Fruit fly (Drosophila melanogaster): Measurements from ENCODE around the gene CG32191.

CG32191 gene

DNA sequence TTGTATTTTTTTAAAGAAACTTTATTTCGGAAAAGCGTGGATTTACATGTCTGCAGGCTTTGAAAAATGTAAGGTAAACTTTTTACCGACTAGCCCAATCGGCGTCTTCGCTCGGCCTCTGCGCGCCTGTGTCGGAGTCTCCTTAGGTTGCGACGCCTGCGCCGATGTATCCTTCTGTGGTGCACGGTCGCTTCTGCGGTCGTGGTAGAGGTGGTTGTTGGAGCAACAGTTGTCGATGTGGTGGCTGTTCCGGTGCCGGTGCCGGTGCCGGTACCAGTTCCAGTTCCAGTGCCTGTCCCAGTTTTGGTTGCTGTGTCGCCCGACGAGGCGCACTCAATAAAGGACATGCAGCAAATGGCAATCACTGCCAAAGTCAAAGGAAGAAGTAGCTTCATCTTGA, 17.9 kb downstream of the CG32191 start:
- TF ChIP-seq CG6854 (GFP tag; optimal IDR thresholded peaks at IDR 0.05) (no peak), Smox (GFP tag; optimal IDR thresholded peaks at IDR 0.05) (no peak), CG9139 (GFP tag; optimal IDR thresholded peaks at IDR 0.05) (no peak), Gug (GFP tag; IDR thresholded peaks at IDR 0.05) (no peak), Eip78C (GFP tag) (no peak), vri (GFP tag; optimal IDR thresholded peaks at IDR 0.05) (no peak), CG32006 (GFP tag; optimal IDR thresholded peaks at IDR 0.05) (no peak), CG8632 (GFP tag; optimal IDR thresholded peaks at IDR 0.05) (no peak), CG10669 (GFP tag; optimal IDR thresholded peaks at IDR 0.05) (no peak), topi (GFP tag; optimal IDR thresholded peaks at IDR 0.05) (no peak), CG3032 (tag; optimal IDR thresholded peaks at IDR 0.05) (no peak), CG8119 (GFP tag; IDR thresholded peaks at IDR 0.05) (no peak), CG6808 (GFP tag; optimal IDR thresholded peaks at IDR 0.05) (no peak), pdm3 (GFP tag; optimal IDR thresholded peaks at IDR 0.05) (no peak), dac (GFP tag; optimal IDR thresholded peaks at IDR 0.05) (no peak), esn (GFP tag; optimal IDR thresholded peaks at IDR 0.05) (no peak), CG4318 (GFP tag; optimal IDR thresholded peaks at IDR 0.05) (no peak), Met (GFP tag; optimal IDR thresholded peaks at IDR 0.05) (no peak)

DNA sequence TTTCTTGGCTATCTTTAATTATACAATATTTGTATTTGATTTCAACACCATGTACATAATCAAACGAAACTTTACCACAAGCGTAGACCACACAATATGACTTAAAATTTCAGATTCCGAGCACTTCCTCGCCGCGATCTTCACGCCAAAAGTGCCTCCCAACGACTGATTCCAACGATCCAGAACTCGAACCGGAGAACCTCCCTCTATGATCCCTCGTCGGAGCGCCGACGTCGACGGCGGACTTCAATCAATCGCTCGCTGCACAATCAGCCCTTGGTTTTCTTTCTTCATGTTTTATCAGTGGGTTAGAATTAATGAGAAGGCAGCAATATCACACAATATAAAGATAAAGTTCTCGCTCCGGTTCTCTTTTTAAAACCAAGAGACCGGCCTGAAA, 45.0 kb downstream of the CG32191 start, which contains the start of the genes Adgf-A and Adgf-A2:
Adgf-A (minus strand) TSS at position 172 of the 400 bp plus-strand sequence.
Adgf-A2 (minus strand) TSS at position 172 of the 400 bp plus-strand sequence.
- TF ChIP-seq Sox14 (GFP tag; optimal IDR thresholded peaks at IDR 0.05) (no peak), Gug (GFP tag; IDR thresholded peaks at IDR 0.05) (no peak), CG11762 (GFP tag; optimal IDR thresholded peaks at IDR 0.05; ENCODE audit: insufficient read depth) (no peak), Eip78C (GFP tag) (no peak), Lpt (GFP tag; optimal IDR thresholded peaks at IDR 0.05) (no peak), net (GFP tag; optimal IDR thresholded peaks at IDR 0.05) (no peak), CG8319 (GFP tag; optimal IDR thresholded peaks at IDR 0.05) (no peak), acj6 (GFP tag; optimal IDR thresholded peaks at IDR 0.05) (no peak), CG8632 (GFP tag; optimal IDR thresholded peaks at IDR 0.05) (no peak), svp (GFP tag) (no peak), CG16779 (tag; optimal IDR thresholded peaks at IDR 0.05) (no peak), salr (GFP tag; optimal IDR thresholded peaks at IDR 0.05) (no peak), CG15336 (GFP tag; IDR thresholded peaks at IDR 0.05) (no peak), Hr38 (GFP tag; optimal IDR thresholded peaks at IDR 0.05) (no peak), CG10631 (GFP tag; optimal IDR thresholded peaks at IDR 0.05) (no peak), CG3032 (tag; optimal IDR thresholded peaks at IDR 0.05) (no peak), topi (GFP tag; optimal IDR thresholded peaks at IDR 0.05) (no peak), Hr39 (GFP tag; optimal IDR thresholded peaks at IDR 0.05) (no peak)

DNA sequence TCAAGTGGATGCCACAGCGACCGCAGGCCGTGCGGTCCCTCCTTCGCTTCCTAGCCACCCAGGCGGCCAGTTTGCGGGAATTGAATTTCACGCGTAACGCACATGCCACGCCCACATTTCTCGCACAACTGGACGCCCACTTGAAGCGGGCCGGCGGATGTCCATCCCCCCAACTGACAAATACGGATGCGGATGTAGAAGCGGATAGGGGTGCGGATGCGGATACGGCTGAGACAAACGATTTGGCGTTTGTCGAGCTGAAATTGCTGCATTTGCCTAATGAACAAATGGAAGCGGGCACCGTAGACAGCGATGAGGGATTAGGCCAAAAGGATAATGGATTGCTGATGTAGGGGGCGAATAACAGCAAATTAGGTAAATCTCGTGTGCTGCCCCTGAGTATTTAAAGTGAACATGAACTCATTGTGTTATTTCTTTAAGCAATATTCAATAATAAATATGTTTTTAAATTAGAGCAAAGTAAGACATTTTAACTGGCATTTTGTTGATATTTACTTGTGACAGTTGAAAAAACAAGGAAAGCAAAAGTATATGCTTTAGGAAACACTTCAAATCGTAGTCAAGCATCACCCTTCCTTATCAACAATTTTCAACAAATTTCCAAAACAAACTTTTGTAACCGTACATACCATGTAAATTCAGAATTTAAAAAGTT, 49.7 kb downstream of the CG32191 start, which contains the start of gene CG32181:
CG32181 (plus strand) TSS at position 626 of the 676 bp plus-strand sequence.
- TF ChIP-seq dsx (GFP tag; optimal IDR thresholded peaks at IDR 0.05; ENCODE audit: poor library complexity, severe bottlenecking), result no peak
- TF ChIP-seq CG8632 (GFP tag; optimal IDR thresholded peaks at IDR 0.05), result no peak
- TF ChIP-seq CG4318 (GFP tag; optimal IDR thresholded peaks at IDR 0.05), result no peak
- TF ChIP-seq CG16779 (tag; optimal IDR thresholded peaks at IDR 0.05), result no peak
- no peak for TF ChIP-seq Gug (GFP tag; IDR thresholded peaks at IDR 0.05)
- no peak for TF ChIP-seq CG11902 (GFP tag; optimal IDR thresholded peaks at IDR 0.05)
- TF ChIP-seq Ets96B (tag; optimal IDR thresholded peaks at IDR 0.05), result no peak
- no peak for TF ChIP-seq CG10669 (GFP tag; optimal IDR thresholded peaks at IDR 0.05)
- no peak for TF ChIP-seq Lpt (GFP tag; optimal IDR thresholded peaks at IDR 0.05)
- no peak for TF ChIP-seq CG3032 (tag; optimal IDR thresholded peaks at IDR 0.05)
- TF ChIP-seq Sox14 (GFP tag; optimal IDR thresholded peaks at IDR 0.05), result no peak
- no peak for TF ChIP-seq CG10631 (GFP tag; optimal IDR thresholded peaks at IDR 0.05)
- no peak for TF ChIP-seq esn (GFP tag; optimal IDR thresholded peaks at IDR 0.05)
- TF ChIP-seq CG15336 (GFP tag; IDR thresholded peaks at IDR 0.05), result no peak
- TF ChIP-seq Hr39 (GFP tag; optimal IDR thresholded peaks at IDR 0.05), result no peak
- no peak for TF ChIP-seq Sox102F (GFP tag; optimal IDR thresholded peaks at IDR 0.05)
- no peak for TF ChIP-seq net (GFP tag; optimal IDR thresholded peaks at IDR 0.05)
- TF ChIP-seq OdsH (GFP tag; optimal IDR thresholded peaks at IDR 0.05), result no peak
